Worm (Caenorhabditis elegans) whole organism, mixed stage, embryonic: ENCODE measurements around the gene ain-1.

Experiments
- M03D4.4 ChIP-seq: sonication (generic microtip); optimal IDR thresholded peaks from 2 replicates; lab custom pipeline; 2017; ENCODE audit warnings: mild to moderate bottlenecking, missing genetic modification characterization, missing compliant biosample characterization
- bed-3 ChIP-seq: fragments of 200-800 bp; sonication (Bioruptor generic); optimal IDR thresholded peaks from 3 replicates; lab custom pipeline; 2018; ENCODE audit warnings: mild to moderate bottlenecking, missing genetic modification characterization, moderate library complexity, missing compliant biosample characterization
- blmp-1 ChIP-seq: fragments of 150-350 bp; optimal IDR thresholded peaks from 2 replicates; lab custom pipeline; 2014; ENCODE audit warnings: missing biosample characterization, missing genetic modification characterization
- ceh-39 ChIP-seq: fragments of 150-350 bp; optimal IDR thresholded peaks from 2 replicates; lab custom pipeline; 2014; ENCODE audit warnings: missing biosample characterization, missing genetic modification characterization
- ceh-43 ChIP-seq: fragments of 200-800 bp; sonication (Bioruptor generic); optimal IDR thresholded peaks from 2 replicates; lab custom pipeline; 2018; ENCODE audit warnings: mild to moderate bottlenecking, missing genetic modification characterization, moderate library complexity, missing compliant biosample characterization
- ceh-83 ChIP-seq: fragments of 200-800 bp; sonication (Bioruptor generic); optimal IDR thresholded peaks from 2 replicates; lab custom pipeline; 2018; ENCODE audit warnings: mild to moderate bottlenecking, missing genetic modification characterization, missing compliant biosample characterization
- ces-1 ChIP-seq: fragments of 150-350 bp; optimal IDR thresholded peaks from 2 replicates; lab custom pipeline; 2014; ENCODE audit warnings: missing biosample characterization, missing genetic modification reagents, missing genetic modification characterization
- cnd-1 ChIP-seq: fragments of 200-800 bp; sonication (Bioruptor generic); optimal IDR thresholded peaks from 2 replicates; lab custom pipeline; 2018; ENCODE audit warnings: mild to moderate bottlenecking, missing genetic modification characterization, missing compliant biosample characterization
- drap-1 ChIP-seq: fragments of 200-800 bp; sonication (Bioruptor generic); optimal IDR thresholded peaks from 3 replicates; lab custom pipeline; 2018; ENCODE audit warnings: mild to moderate bottlenecking, missing genetic modification characterization, missing compliant biosample characterization
- elt-1 ChIP-seq: sonication (generic microtip); optimal IDR thresholded peaks from 2 replicates; lab custom pipeline; 2017; ENCODE audit warnings: missing genetic modification characterization, mild to moderate bottlenecking, missing compliant biosample characterization, antibody characterized with exemption, moderate library complexity, borderline replicate concordance; ENCODE audit not compliant: insufficient read depth
- elt-3 ChIP-seq: fragments of 150-350 bp; optimal IDR thresholded peaks from 2 replicates; lab custom pipeline; 2014; ENCODE audit warnings: missing biosample characterization, missing genetic modification characterization
- flh-1 ChIP-seq: fragments of 200-800 bp; sonication (Bioruptor generic); optimal IDR thresholded peaks from 2 replicates; lab custom pipeline; 2018; ENCODE audit warnings: mild to moderate bottlenecking, missing genetic modification characterization, moderate library complexity, missing compliant biosample characterization
- ham-2 ChIP-seq: fragments of 200-800 bp; sonication (Bioruptor generic); optimal IDR thresholded peaks from 2 replicates; lab custom pipeline; 2018; ENCODE audit warnings: mild to moderate bottlenecking, missing genetic modification characterization, missing compliant biosample characterization
- hlh-1 ChIP-seq: fragments of 150-350 bp; optimal IDR thresholded peaks from 2 replicates; lab custom pipeline; 2014; ENCODE audit warnings: missing biosample characterization, missing genetic modification reagents, missing genetic modification characterization
- lin-13 ChIP-seq: fragments of 150-350 bp; optimal IDR thresholded peaks from 2 replicates; lab custom pipeline; 2014; ENCODE audit warnings: missing biosample characterization, missing genetic modification characterization
- lin-32 ChIP-seq: fragments of 200-800 bp; sonication (Bioruptor generic); optimal IDR thresholded peaks from 2 replicates; lab custom pipeline; 2018; ENCODE audit warnings: mild to moderate bottlenecking, missing genetic modification characterization, missing compliant biosample characterization
- lsy-2 ChIP-seq: fragments of 150-350 bp; optimal IDR thresholded peaks from 2 replicates; lab custom pipeline; 2014; ENCODE audit warnings: missing biosample characterization, missing genetic modification characterization
- mab-5 ChIP-seq: fragments of 150-350 bp; optimal IDR thresholded peaks from 2 replicates; lab custom pipeline; 2014; ENCODE audit warnings: missing biosample characterization, missing genetic modification characterization
- mep-1 ChIP-seq: fragments of 150-350 bp; optimal IDR thresholded peaks from 2 replicates; lab custom pipeline; 2017; ENCODE audit warnings: missing biosample characterization, missing genetic modification reagents, missing genetic modification characterization, inconsistent platforms
- mls-2 ChIP-seq: sonication (generic microtip); optimal IDR thresholded peaks from 2 replicates; lab custom pipeline; 2016; ENCODE audit warnings: mild to moderate bottlenecking, missing genetic modification characterization, moderate library complexity, missing compliant biosample characterization
- nhr-12 ChIP-seq: fragments of 150-350 bp; optimal IDR thresholded peaks from 2 replicates; lab custom pipeline; 2014; ENCODE audit warnings: missing biosample characterization, missing genetic modification characterization
- nhr-2 ChIP-seq: fragments of 150-350 bp; optimal IDR thresholded peaks from 2 replicates; lab custom pipeline; 2014; ENCODE audit warnings: missing biosample characterization, missing genetic modification characterization
- nhr-237 ChIP-seq: fragments of 150-350 bp; optimal IDR thresholded peaks from 2 replicates; lab custom pipeline; 2014; ENCODE audit warnings: missing biosample characterization, missing genetic modification characterization
- nhr-28 ChIP-seq: fragments of 150-350 bp; optimal IDR thresholded peaks from 2 replicates; lab custom pipeline; 2014; ENCODE audit warnings: missing biosample characterization, missing genetic modification characterization
- nhr-76 ChIP-seq: sonication (generic microtip); optimal IDR thresholded peaks from 2 replicates; lab custom pipeline; 2017; ENCODE audit warnings: missing biosample characterization, missing genetic modification characterization
- pha-4 ChIP-seq: fragments of 150-350 bp; optimal IDR thresholded peaks from 2 replicates; lab custom pipeline; 2018; ENCODE audit warnings: missing biosample characterization, missing genetic modification reagents, missing genetic modification characterization
- sem-2 ChIP-seq: fragments of 200-800 bp; sonication (Bioruptor generic); optimal IDR thresholded peaks from 2 replicates; lab custom pipeline; 2018; ENCODE audit warnings: mild to moderate bottlenecking, missing genetic modification characterization, missing compliant biosample characterization
- snpc-4 ChIP-seq: fragments of 150-350 bp; optimal IDR thresholded peaks from 2 replicates; lab custom pipeline; 2014; ENCODE audit warnings: missing biosample characterization, missing genetic modification characterization
- sptf-1 ChIP-seq: sonication (generic microtip); optimal IDR thresholded peaks from 2 replicates; lab custom pipeline; 2017; ENCODE audit warnings: mild to moderate bottlenecking, missing genetic modification characterization, moderate library complexity, missing compliant biosample characterization
- tbx-8 ChIP-seq: fragments of 200-800 bp; sonication (Bioruptor generic); optimal IDR thresholded peaks from 2 replicates; lab custom pipeline; 2018; ENCODE audit warnings: mild to moderate bottlenecking, missing genetic modification characterization, moderate library complexity, missing compliant biosample characterization
- unc-120 ChIP-seq: sonication (generic microtip); optimal IDR thresholded peaks from 2 replicates; lab custom pipeline; 2017; ENCODE audit warnings: missing genetic modification characterization, missing compliant biosample characterization; ENCODE audit not compliant: poor library complexity, severe bottlenecking
- unc-39 ChIP-seq: fragments of 150-350 bp; optimal IDR thresholded peaks from 2 replicates; lab custom pipeline; 2014; ENCODE audit warnings: missing biosample characterization, missing genetic modification characterization
- unc-62 ChIP-seq: fragments of 150-350 bp; optimal IDR thresholded peaks from 2 replicates; lab custom pipeline; 2014; ENCODE audit warnings: missing biosample characterization, missing genetic modification reagents, missing genetic modification characterization
- zip-8 ChIP-seq: fragments of 150-350 bp; optimal IDR thresholded peaks from 2 replicates; lab custom pipeline; 2014; ENCODE audit warnings: missing biosample characterization, missing genetic modification characterization
- ztf-11 ChIP-seq: fragments of 150-350 bp; optimal IDR thresholded peaks from 2 replicates; lab custom pipeline; 2014; ENCODE audit warnings: missing biosample characterization, missing genetic modification characterization

ain-1 gene

DNA sequence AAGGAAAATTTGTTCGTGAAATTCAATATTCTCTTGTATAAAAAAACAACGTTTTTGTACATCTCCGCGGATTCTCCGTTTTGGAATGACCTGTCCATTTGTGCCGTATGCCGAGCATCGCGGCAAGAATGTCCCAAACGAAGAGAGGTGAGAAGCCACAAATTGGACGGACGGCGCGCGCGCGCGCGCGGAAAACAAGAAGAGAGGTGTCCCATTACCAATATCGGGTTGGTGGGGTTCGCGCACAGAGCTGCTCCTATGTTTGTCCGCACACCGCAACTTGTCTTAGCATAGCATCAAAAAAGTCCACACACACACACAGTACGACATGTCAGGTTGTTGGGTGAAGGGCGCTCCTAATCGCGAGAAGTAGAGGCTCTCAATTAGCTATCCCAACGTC, 21.7 kb upstream of the ain-1 start:
- TF ChIP-seq nhr-237 (tag; lab: Kevin White, UChicago): no peak
- TF ChIP-seq lin-32: no peak
- TF ChIP-seq blmp-1 (tag; lab: Kevin White, UChicago): no peak
- TF ChIP-seq sem-2: no peak
- TF ChIP-seq snpc-4 (tag; lab: Kevin White, UChicago): no peak
- TF ChIP-seq mls-2 (tag; lab: Kevin White, UChicago): no peak
- no peak for TF ChIP-seq elt-3 (tag; lab: Kevin White, UChicago)
- no peak for TF ChIP-seq unc-62 (GFP tag; lab: Kevin White, UChicago)
- no peak for TF ChIP-seq ztf-11
- TF ChIP-seq lsy-2 (tag; lab: Kevin White, UChicago): no peak
- TF ChIP-seq elt-1 (tag; lab: Kevin White, UChicago): no peak
- TF ChIP-seq drap-1 (GFP tag; lab: Kevin White, UChicago): no peak
- no peak for TF ChIP-seq ceh-43 (GFP tag; lab: Kevin White, UChicago)

ce11 chrX:16594931-16595330, 18.3 kb upstream of the ain-1 start, which contains the start of gene cdh-9:
Gene cdh-9, plus strand, starts transcription at chrX:16595231.
- TF ChIP-seq nhr-12 (tag; lab: Kevin White, UChicago): no peak
- no peak for TF ChIP-seq nhr-28
- TF ChIP-seq blmp-1 (tag; lab: Kevin White, UChicago): no peak
- TF ChIP-seq mab-5 (tag; lab: Kevin White, UChicago): no peak
- no peak for TF ChIP-seq ceh-83 (GFP tag; lab: Kevin White, UChicago)
- no peak for TF ChIP-seq mep-1 (tag; lab: Kevin White, UChicago)
- no peak for TF ChIP-seq hlh-1
- no peak for TF ChIP-seq ztf-11
- no peak for TF ChIP-seq tbx-8
- TF ChIP-seq nhr-2: no peak
- TF ChIP-seq unc-39 (tag; lab: Kevin White, UChicago): no peak

ce11 chrX:16595522-16596282, 17.5 kb upstream of the ain-1 start:
- TF ChIP-seq unc-120 (no peak), M03D4.4 (tag; lab: Kevin White, UChicago) (no peak), drap-1 (GFP tag; lab: Kevin White, UChicago) (no peak), blmp-1 (tag; lab: Kevin White, UChicago) (no peak), mab-5 (tag; lab: Kevin White, UChicago) (no peak), elt-3 (tag; lab: Kevin White, UChicago) (no peak), ztf-11 (no peak), zip-8 (tag; lab: Kevin White, UChicago) (no peak), unc-62 (GFP tag; lab: Kevin White, UChicago) (no peak), flh-1 (GFP tag; lab: Kevin White, UChicago) (no peak), nhr-28 (no peak), ceh-43 (GFP tag; lab: Kevin White, UChicago) (no peak), ceh-83 (GFP tag; lab: Kevin White, UChicago) (no peak), ham-2 (GFP tag; lab: Kevin White, UChicago) (peak; percentile 28), mep-1 (tag; lab: Kevin White, UChicago) (no peak), nhr-237 (tag; lab: Kevin White, UChicago) (no peak), bed-3 (GFP tag; lab: Kevin White, UChicago) (no peak), ces-1 (GFP tag; lab: Kevin White, UChicago) (peak; percentile 97), tbx-8 (no peak), lin-13 (no peak), ceh-39 (tag; lab: Kevin White, UChicago) (no peak), nhr-2 (no peak), mls-2 (tag; lab: Kevin White, UChicago) (no peak), lin-32 (no peak), sptf-1 (peak; percentile 25), elt-1 (tag; lab: Kevin White, UChicago) (peak; percentile 71), unc-39 (tag; lab: Kevin White, UChicago) (no peak), nhr-12 (tag; lab: Kevin White, UChicago) (no peak), hlh-1 (no peak), cnd-1 (tag; lab: Kevin White, UChicago) (no peak), pha-4 (tag; lab: Kevin White, UChicago) (no peak), nhr-76 (tag; lab: Kevin White, UChicago) (no peak), lsy-2 (tag; lab: Kevin White, UChicago) (no peak), sem-2 (no peak), snpc-4 (tag; lab: Kevin White, UChicago) (no peak)
